Worm (Caenorhabditis elegans) whole organism, late embryonic: ENCODE data around the gene rbm-28.

Experiments used
- K02D7.2 ChIP-seq: sonication (generic microtip); optimal IDR thresholded peaks from 2 replicates; lab custom pipeline; 2017; ENCODE audit warnings: mild to moderate bottlenecking, missing genetic modification characterization, missing compliant biosample characterization
- ceh-2 ChIP-seq: sonication (generic microtip); optimal IDR thresholded peaks from 2 replicates; lab custom pipeline; 2016; ENCODE audit warnings: missing genotype, missing genetic modification characterization, missing compliant biosample characterization
- ceh-31 ChIP-seq: sonication (generic microtip); optimal IDR thresholded peaks from 2 replicates; lab custom pipeline; 2016; ENCODE audit warnings: missing genetic modification characterization, missing compliant biosample characterization
- dmd-4 ChIP-seq: sonication (generic microtip); optimal IDR thresholded peaks from 2 replicates; lab custom pipeline; 2016; ENCODE audit warnings: borderline replicate concordance, missing genetic modification characterization, missing compliant biosample characterization
- fkh-10 ChIP-seq: fragments of 150-350 bp; optimal IDR thresholded peaks from 2 replicates; lab custom pipeline; 2014; ENCODE audit warnings: missing biosample characterization, missing genetic modification reagents, missing genetic modification characterization
- mec-3 ChIP-seq: sonication (generic microtip); optimal IDR thresholded peaks from 2 replicates; lab custom pipeline; 2016; ENCODE audit warnings: borderline replicate concordance, missing genetic modification characterization, missing compliant biosample characterization
- sdc-2 ChIP-seq: sonication (generic microtip); optimal IDR thresholded peaks from 2 replicates; lab custom pipeline; 2016; ENCODE audit warnings: missing genotype, missing genetic modification characterization, missing compliant biosample characterization
- tbx-2 ChIP-seq: sonication (generic microtip); optimal IDR thresholded peaks from 2 replicates; lab custom pipeline; 2016; ENCODE audit warnings: missing genetic modification characterization, missing compliant biosample characterization

ce11 chrII:14819258-14819985 is 37.6 kb upstream of the rbm-28 start:
- no peak for TF ChIP-seq dmd-4 (tag; lab: Kevin White, UChicago)
- no peak for TF ChIP-seq fkh-10 (GFP tag; lab: Kevin White, UChicago)
- TF ChIP-seq K02D7.2 (tag; lab: Kevin White, UChicago), result no peak
- no peak for TF ChIP-seq tbx-2
- TF ChIP-seq sdc-2 (tag; lab: Kevin White, UChicago), result no peak
- no peak for TF ChIP-seq ceh-31
- TF ChIP-seq ceh-2 (tag; lab: Kevin White, UChicago), result no peak
- no peak for TF ChIP-seq mec-3 (tag; lab: Kevin White, UChicago)
